Fruit fly (Drosophila melanogaster) whole organism, adult: ENCODE measurements around the gene Dis3.

Experiments used
- CG11617 ChIP-seq: fragments of 200-800 bp; sonication (Bioruptor generic); optimal IDR thresholded peaks from 2 replicates; lab custom pipeline; 2017; ENCODE audit warnings: mild to moderate bottlenecking, missing biosample characterization, missing genetic modification reagents, missing genetic modification characterization
- CG12768 ChIP-seq: fragments of 200-800 bp; sonication (Bioruptor generic); optimal IDR thresholded peaks from 2 replicates; lab custom pipeline; 2017; ENCODE audit warnings: missing biosample characterization, missing genetic modification characterization, mild to moderate bottlenecking, moderate library complexity, missing genetic modification reagents
- CG14711 ChIP-seq: fragments of 200-800 bp; sonication (Bioruptor generic); optimal IDR thresholded peaks from 2 replicates; lab custom pipeline; 2018; ENCODE audit warnings: missing biosample characterization, mild to moderate bottlenecking, missing genetic modification characterization, moderate library complexity
- CG1620 ChIP-seq: fragments of 200-800 bp; sonication (Bioruptor generic); optimal IDR thresholded peaks from 2 replicates; lab custom pipeline; 2016; ENCODE audit warnings: missing biosample characterization, missing genetic modification characterization
- CG33017 ChIP-seq: fragments of 200-800 bp; sonication (Bioruptor generic); optimal IDR thresholded peaks from 2 replicates; lab custom pipeline; 2018; ENCODE audit warnings: missing biosample characterization, mild to moderate bottlenecking, missing genetic modification characterization, moderate library complexity
- CG5204 ChIP-seq: fragments of 200-800 bp; sonication (Bioruptor generic); optimal IDR thresholded peaks from 2 replicates; lab custom pipeline; 2016; ENCODE audit warnings: missing biosample characterization, missing genetic modification characterization
- CG7045 ChIP-seq: fragments of 200-800 bp; sonication (Bioruptor generic); optimal IDR thresholded peaks from 2 replicates; lab custom pipeline; 2017; ENCODE audit warnings: missing biosample characterization, mild to moderate bottlenecking, missing genetic modification characterization
- CG7101 ChIP-seq: fragments of 200-800 bp; sonication (Bioruptor generic); optimal IDR thresholded peaks from 2 replicates; lab custom pipeline; 2018; ENCODE audit warnings: missing biosample characterization, mild to moderate bottlenecking, missing genetic modification characterization, moderate library complexity
- Clk ChIP-seq: fragments of 200-800 bp; sonication (Bioruptor generic); optimal IDR thresholded peaks from 2 replicates; lab custom pipeline; 2017; ENCODE audit warnings: missing biosample characterization, missing genetic modification characterization
- Crg-1 ChIP-seq: fragments of 200-800 bp; sonication (Bioruptor generic); optimal IDR thresholded peaks from 2 replicates; lab custom pipeline; 2016; ENCODE audit warnings: missing biosample characterization, missing genetic modification characterization
- Hr96 ChIP-seq: fragments of 200-800 bp; sonication (Bioruptor generic); optimal IDR thresholded peaks from 2 replicates; lab custom pipeline; 2016; ENCODE audit warnings: missing biosample characterization, missing genetic modification characterization
- Mnt ChIP-seq: fragments of 200-800 bp; sonication (Bioruptor generic); optimal IDR thresholded peaks from 2 replicates; lab custom pipeline; 2016; ENCODE audit warnings: missing biosample characterization, mild to moderate bottlenecking, missing genetic modification characterization
- bab1 ChIP-seq: fragments of 200-800 bp; sonication (Bioruptor generic); optimal IDR thresholded peaks from 3 replicates; lab custom pipeline; 2019; ENCODE audit warnings: missing biosample characterization, mild to moderate bottlenecking, missing genetic modification characterization, moderate library complexity
- cic ChIP-seq: fragments of 200-800 bp; sonication (Bioruptor generic); optimal IDR thresholded peaks from 2 replicates; lab custom pipeline; 2017; ENCODE audit warnings: missing biosample characterization, mild to moderate bottlenecking, missing genetic modification characterization, moderate library complexity
- cnc ChIP-seq, 2 experiments: fragments of >200 bp; optimal IDR thresholded peaks; 2 replicates each; lab custom pipeline; 2017
- kay ChIP-seq: fragments of 200-800 bp; sonication (Bioruptor generic); peaks from one replicate; lab custom pipeline; 2016; ENCODE audit warnings: missing biosample characterization, missing genetic modification characterization, borderline replicate concordance
- ovo ChIP-seq: fragments of 200-800 bp; sonication (Bioruptor generic); optimal IDR thresholded peaks from 2 replicates; lab custom pipeline; 2016; ENCODE audit warnings: missing biosample characterization, missing genetic modification characterization
- pad ChIP-seq: fragments of 200-800 bp; sonication (Bioruptor generic); optimal IDR thresholded peaks from 3 replicates; lab custom pipeline; 2017; ENCODE audit warnings: missing biosample characterization, missing genetic modification characterization, mild to moderate bottlenecking, moderate library complexity, missing genetic modification reagents
- tj ChIP-seq: fragments of 200-800 bp; sonication (Bioruptor generic); optimal IDR thresholded peaks from 3 replicates; lab custom pipeline; 2017; ENCODE audit warnings: missing biosample characterization, mild to moderate bottlenecking, missing genetic modification characterization, moderate library complexity
- toe ChIP-seq: fragments of 200-800 bp; sonication (Bioruptor generic); optimal IDR thresholded peaks from 2 replicates; lab custom pipeline; 2016; ENCODE audit warnings: missing biosample characterization, missing genetic modification characterization

Gene Dis3

dm6 chr3R:24293171-24293570 is 40.1 kb upstream of the Dis3 start:
- TF ChIP-seq cnc (optimal IDR thresholded peaks at IDR 0.05; lab: Kevin White, UChicago) = no peak
- no peak for TF ChIP-seq Clk (GFP tag; lab: Kevin White, UChicago)
- TF ChIP-seq cic (GFP tag; lab: Kevin White, UChicago) = no peak
- no peak for TF ChIP-seq CG7045 (GFP tag; lab: Kevin White, UChicago)
- TF ChIP-seq pad (GFP tag; lab: Kevin White, UChicago) = no peak
- TF ChIP-seq bab1 = no peak
- no peak for TF ChIP-seq kay (GFP tag; lab: Kevin White, UChicago)
- no peak for TF ChIP-seq Crg-1 (GFP tag; lab: Kevin White, UChicago)
- TF ChIP-seq Mnt = no peak
- TF ChIP-seq toe (GFP tag; lab: Kevin White, UChicago) = no peak

- TF ChIP-seq cnc (optimal IDR thresholded peaks at IDR 0.05; lab: Kevin White, UChicago) = no peak
- no peak for TF ChIP-seq CG5204 (GFP tag; lab: Kevin White, UChicago)
- no peak for TF ChIP-seq CG12768 (GFP tag; lab: Kevin White, UChicago)
- no peak for TF ChIP-seq toe (GFP tag; lab: Kevin White, UChicago)
- no peak for TF ChIP-seq CG7045 (GFP tag; lab: Kevin White, UChicago)
- no peak for TF ChIP-seq CG14711
- no peak for TF ChIP-seq CG11617 (GFP tag; lab: Kevin White, UChicago)
- no peak for TF ChIP-seq Hr96
- TF ChIP-seq cic (GFP tag; lab: Kevin White, UChicago) = no peak
- no peak for TF ChIP-seq Crg-1 (GFP tag; lab: Kevin White, UChicago)
- no peak for TF ChIP-seq Clk (GFP tag; lab: Kevin White, UChicago)
- no peak for TF ChIP-seq CG1620 (GFP tag; lab: Kevin White, UChicago)
Observed at dm6 chr3R:24294299-24294698, 38.9 kb upstream of the Dis3 start, which contains the start of gene CG5715. TSS of gene CG5715 (minus strand) at chr3R:24294399.

- TF ChIP-seq CG1620 (GFP tag; lab: Kevin White, UChicago) (peak; percentile 71), CG11617 (GFP tag; lab: Kevin White, UChicago) (peak; percentile 16), Hr96 (peak; percentile 56), bab1 (peak; percentile 75), cic (GFP tag; lab: Kevin White, UChicago) (peak; percentile 62), ovo (GFP tag; lab: Kevin White, UChicago) (peak; percentile 63), CG14711 (peak; percentile 4), CG33017 (tag; lab: Kevin White, UChicago) (peak; percentile 24), kay (GFP tag; lab: Kevin White, UChicago) (no peak), CG5204 (GFP tag; lab: Kevin White, UChicago) (no peak), toe (GFP tag; lab: Kevin White, UChicago) (peak; percentile 41), Clk (GFP tag; lab: Kevin White, UChicago) (no peak), Mnt (peak; percentile 66), Crg-1 (GFP tag; lab: Kevin White, UChicago) (peak; percentile 55), pad (GFP tag; lab: Kevin White, UChicago) (peak; percentile 34), cnc (optimal IDR thresholded peaks at IDR 0.05; lab: Kevin White, UChicago) (no peak), CG7045 (GFP tag; lab: Kevin White, UChicago) (no peak), tj (GFP tag; lab: Kevin White, UChicago) (no peak), CG12768 (GFP tag; lab: Kevin White, UChicago) (no peak), CG7101 (peak; percentile 57)
Observed at dm6 chr3R:24294784-24295555, 38.3 kb upstream of the Dis3 start, which contains the start of gene crb. TSS of gene crb (plus strand) at chr3R:24295078.

- peak; percentile 95 for TF ChIP-seq bab1
- no peak for TF ChIP-seq Clk (GFP tag; lab: Kevin White, UChicago)
- peak; percentile 50 for TF ChIP-seq Mnt
- peak; percentile 92 for TF ChIP-seq CG7101
- TF ChIP-seq cic (GFP tag; lab: Kevin White, UChicago) = no peak
- peak; percentile 90 for TF ChIP-seq kay (GFP tag; lab: Kevin White, UChicago)
- TF ChIP-seq CG5204 (GFP tag; lab: Kevin White, UChicago) = peak; percentile 5
- TF ChIP-seq CG11617 (GFP tag; lab: Kevin White, UChicago) = peak; percentile 57
- peak; percentile 87 for TF ChIP-seq CG1620 (GFP tag; lab: Kevin White, UChicago)
- TF ChIP-seq tj (GFP tag; lab: Kevin White, UChicago) = peak; percentile 93
- peak; percentile 12 for TF ChIP-seq toe (GFP tag; lab: Kevin White, UChicago)
- peak; percentile 85 for TF ChIP-seq CG33017 (tag; lab: Kevin White, UChicago)
- TF ChIP-seq CG7045 (GFP tag; lab: Kevin White, UChicago) = peak; percentile 43
- TF ChIP-seq pad (GFP tag; lab: Kevin White, UChicago) = peak; percentile 9
- peak; percentile 50 for TF ChIP-seq CG12768 (GFP tag; lab: Kevin White, UChicago)
- peak; percentile 24 for TF ChIP-seq ovo (GFP tag; lab: Kevin White, UChicago)
- peak; percentile 66 for TF ChIP-seq Hr96
- peak; percentile 85 for TF ChIP-seq CG14711
- TF ChIP-seq cnc (optimal IDR thresholded peaks at IDR 0.05; lab: Kevin White, UChicago) = no peak
- peak; percentile 80 for TF ChIP-seq Crg-1 (GFP tag; lab: Kevin White, UChicago)
Observed at dm6 chr3R:24295556-24296465, 37.4 kb upstream of the Dis3 start.

- TF ChIP-seq cic (GFP tag; lab: Kevin White, UChicago) = peak; percentile 64
- peak; percentile 89 for TF ChIP-seq kay (GFP tag; lab: Kevin White, UChicago)
- no peak for TF ChIP-seq CG33017 (tag; lab: Kevin White, UChicago)
Observed at dm6 chr3R:24296913-24297312, 36.3 kb upstream of the Dis3 start.
